Worm (Caenorhabditis elegans) whole organism, L4/young adult: ENCODE measurements around the gene mrps-33.

Experiments used
- W03F9.2 ChIP-seq: fragments of 150-350 bp; optimal IDR thresholded peaks from 2 replicates; lab custom pipeline; 2014; ENCODE audit warnings: missing biosample characterization, missing genetic modification characterization
- dao-5 ChIP-seq: sonication (generic microtip); optimal IDR thresholded peaks from 2 replicates; lab custom pipeline; 2016; ENCODE audit warnings: missing genotype, missing genetic modification characterization, moderate library complexity, missing compliant biosample characterization
- him-1 ChIP-seq: sonication (generic microtip); optimal IDR thresholded peaks from 2 replicates; lab custom pipeline; 2016; ENCODE audit warnings: missing genotype, missing genetic modification reagents, missing genetic modification characterization, missing compliant biosample characterization

ce11 chrIV:8740952-8741438 lies 1.2 kb upstream of the mrps-33 start, which contains the start of gene F21D5.6:
- TF ChIP-seq dao-5 (tag; lab: Kevin White, UChicago) = no peak
- no peak for TF ChIP-seq W03F9.2 (tag; lab: Kevin White, UChicago)
- no peak for TF ChIP-seq him-1
